Worm (Caenorhabditis elegans): Measurements from ENCODE around the gene pmk-3.

- TF ChIP-seq tbx-2 (tag; optimal IDR thresholded peaks at IDR 0.05) (no peak), nhr-237 (tag; optimal IDR thresholded peaks at IDR 0.05) (no peak), elt-2 (tag; optimal IDR thresholded peaks at IDR 0.05) (no peak), snpc-4 (tag; optimal IDR thresholded peaks at IDR 0.05) (no peak), nhr-12 (tag; optimal IDR thresholded peaks at IDR 0.05) (no peak), efl-3 (GFP tag; optimal IDR thresholded peaks at IDR 0.05) (no peak), unc-62 (GFP tag; optimal IDR thresholded peaks at IDR 0.05) (no peak)
Measured at ce11 chrIV:8138984-8139383, at the start of gene pmk-3.

Data from whole organism, L1 larva.